Worm (Caenorhabditis elegans) whole organism, L1 larva: ENCODE data around the gene ZC449.4.
A peak's percentile ranks its signal among the peaks of the same experiment; 100 is the strongest.

Source experiments
- Y116A8C.19 ChIP-seq: sonication (generic microtip); optimal IDR thresholded peaks from 2 replicates; lab custom pipeline; 2016; ENCODE audit warnings: missing compliant biosample characterization, missing genetic modification characterization, borderline replicate concordance
- aha-1 ChIP-seq: fragments of 150-350 bp; optimal IDR thresholded peaks from 2 replicates; lab custom pipeline; 2014; ENCODE audit warnings: missing biosample characterization, missing genetic modification characterization
- blmp-1 ChIP-seq: fragments of 150-350 bp; optimal IDR thresholded peaks from 2 replicates; lab custom pipeline; 2014; ENCODE audit warnings: missing biosample characterization, missing genetic modification characterization
- ceh-82 ChIP-seq, 3 experiments: fragments of 150-350 bp in 1 of 3; sonication (generic microtip) in 2 of 3; optimal IDR thresholded peaks; 2 replicates each; lab custom pipeline; 2014 to 2017; ENCODE audit warnings: missing biosample characterization in 3 of 3, missing genetic modification characterization in 3 of 3
- ces-1 ChIP-seq: fragments of 150-350 bp; optimal IDR thresholded peaks from 2 replicates; lab custom pipeline; 2014; ENCODE audit warnings: missing biosample characterization, missing genetic modification reagents, missing genetic modification characterization
- efl-1 ChIP-seq, 4 experiments: fragments of 150-350 bp; optimal IDR thresholded peaks in 3 of 4; peaks in 1 of 4; 1 replicate in 1 of 4; 2 replicates in 3 of 4; lab custom pipeline; 2014; ENCODE audit warnings: missing biosample characterization in 2 of 4, missing genetic modification characterization in 2 of 4, missing genetic modification reagents in 2 of 4
- elt-2 ChIP-seq: sonication (generic microtip); optimal IDR thresholded peaks from 2 replicates; lab custom pipeline; 2016; ENCODE audit warnings: missing genetic modification characterization, mild to moderate bottlenecking, inconsistent platforms, missing compliant biosample characterization, missing genetic modification reagents
- elt-3 ChIP-seq, 6 experiments: fragments of 150-350 bp in 1 of 6; sonication (generic microtip); optimal IDR thresholded peaks; 2 replicates each; lab custom pipeline; 2017 to 2018; ENCODE audit warnings: missing biosample characterization in 6 of 6, missing genetic modification characterization in 6 of 6, inconsistent platforms in 1 of 6
- fos-1 ChIP-seq: fragments of 150-350 bp; optimal IDR thresholded peaks from 2 replicates; lab custom pipeline; 2014; ENCODE audit warnings: missing biosample characterization, missing genetic modification characterization
- grh-1 ChIP-seq: fragments of 200-800 bp; sonication (Bioruptor generic); IDR thresholded peaks from 2 replicates; pipeline ENCODE4 v1.3.6; 2022; ENCODE audit warnings: missing genetic modification reagents, missing genetic modification characterization, missing compliant biosample characterization
- hpl-2 ChIP-seq: fragments of 150-350 bp; optimal IDR thresholded peaks from 2 replicates; lab custom pipeline; 2014; ENCODE audit warnings: missing biosample characterization, missing genetic modification reagents, missing genetic modification characterization
- isw-1 ChIP-seq: fragments of 200-800 bp; sonication (Bioruptor generic); IDR thresholded peaks from 2 replicates; pipeline ENCODE4 v1.3.6; 2022; ENCODE audit warnings: missing genetic modification characterization, missing compliant biosample characterization
- jun-1 ChIP-seq: fragments of 150-350 bp; optimal IDR thresholded peaks from 2 replicates; lab custom pipeline; 2014; ENCODE audit warnings: missing biosample characterization, missing genetic modification reagents, missing genetic modification characterization
- lin-14 ChIP-seq: fragments of 200-800 bp; sonication (Bioruptor generic); optimal IDR thresholded peaks from 2 replicates; lab custom pipeline; 2018; ENCODE audit warnings: mild to moderate bottlenecking, missing genetic modification characterization, moderate library complexity, missing compliant biosample characterization
- lin-35 ChIP-seq, 2 experiments: fragments of 150-350 bp; optimal IDR thresholded peaks; 2 replicates each; lab custom pipeline; 2014; ENCODE audit warnings: missing biosample characterization in 2 of 2, missing genetic modification characterization in 2 of 2, missing genetic modification reagents in 2 of 2
- lin-39 ChIP-seq: fragments of 150-350 bp; optimal IDR thresholded peaks from 2 replicates; lab custom pipeline; 2014; ENCODE audit warnings: missing biosample characterization, missing genetic modification reagents, missing genetic modification characterization
- lsy-2 ChIP-seq, 2 experiments: fragments of 150-350 bp; optimal IDR thresholded peaks; 2 replicates each; lab custom pipeline; 2014; ENCODE audit warnings: missing biosample characterization in 2 of 2, missing genetic modification characterization in 2 of 2
- mdl-1 ChIP-seq, 2 experiments: fragments of 150-350 bp; optimal IDR thresholded peaks; 2 replicates each; lab custom pipeline; 2014 to 2017; ENCODE audit warnings: missing biosample characterization in 2 of 2, missing genetic modification characterization in 2 of 2, inconsistent platforms in 1 of 2
- mef-2 ChIP-seq: fragments of 150-350 bp; optimal IDR thresholded peaks from 2 replicates; lab custom pipeline; 2014; ENCODE audit warnings: missing biosample characterization, missing genetic modification characterization
- mep-1 ChIP-seq: fragments of 150-350 bp; optimal IDR thresholded peaks from 2 replicates; lab custom pipeline; 2014; ENCODE audit warnings: missing biosample characterization, missing genetic modification characterization
- nhr-19 ChIP-seq: fragments of 200-800 bp; sonication (Bioruptor generic); conservative IDR thresholded peaks from 2 replicates; pipeline ENCODE4 v1.3.6; 2022; ENCODE audit warnings: missing genetic modification characterization, missing compliant biosample characterization
- nhr-20 ChIP-seq: sonication (generic microtip); optimal IDR thresholded peaks from 2 replicates; lab custom pipeline; 2016; ENCODE audit warnings: mild to moderate bottlenecking, missing genetic modification characterization, missing compliant biosample characterization
- nhr-237 ChIP-seq: fragments of 150-350 bp; optimal IDR thresholded peaks from 2 replicates; lab custom pipeline; 2014; ENCODE audit warnings: missing biosample characterization, missing genetic modification characterization
- nhr-47 ChIP-seq: sonication (generic microtip); optimal IDR thresholded peaks from 2 replicates; lab custom pipeline; 2016; ENCODE audit warnings: mild to moderate bottlenecking, missing genetic modification characterization, moderate library complexity, missing compliant biosample characterization
- nhr-71 ChIP-seq: sonication (generic microtip); optimal IDR thresholded peaks from 2 replicates; lab custom pipeline; 2016; ENCODE audit warnings: mild to moderate bottlenecking, missing genetic modification characterization, moderate library complexity, missing compliant biosample characterization
- nhr-76 ChIP-seq: sonication (generic microtip); optimal IDR thresholded peaks from 2 replicates; lab custom pipeline; 2017; ENCODE audit warnings: missing biosample characterization, missing genetic modification characterization
- nhr-85 ChIP-seq: sonication (generic microtip); peaks from one replicate; lab custom pipeline; 2016; ENCODE audit warnings: missing genetic modification characterization, inconsistent platforms, missing compliant biosample characterization
- nhr-90 ChIP-seq: sonication (generic microtip); optimal IDR thresholded peaks from 2 replicates; lab custom pipeline; 2016; ENCODE audit warnings: mild to moderate bottlenecking, missing genetic modification characterization, missing compliant biosample characterization; ENCODE audit not compliant: poor library complexity
- skn-1 ChIP-seq: fragments of 150-350 bp; optimal IDR thresholded peaks from 2 replicates; lab custom pipeline; 2014; ENCODE audit warnings: missing biosample characterization, missing genetic modification characterization
- snu-23 ChIP-seq: sonication (generic microtip); optimal IDR thresholded peaks from 2 replicates; lab custom pipeline; 2016; ENCODE audit warnings: missing genetic modification characterization, missing compliant biosample characterization
- sptf-1 ChIP-seq: fragments of 150-350 bp; optimal IDR thresholded peaks from 2 replicates; lab custom pipeline; 2014; ENCODE audit warnings: missing biosample characterization, missing genetic modification characterization
- sup-37 ChIP-seq: fragments of 200-800 bp; sonication (Bioruptor generic); optimal IDR thresholded peaks from 2 replicates; lab custom pipeline; 2018; ENCODE audit warnings: mild to moderate bottlenecking, missing genetic modification characterization, missing compliant biosample characterization
- swsn-7 ChIP-seq: sonication (generic microtip); optimal IDR thresholded peaks from 2 replicates; lab custom pipeline; 2016; ENCODE audit warnings: missing genetic modification characterization, missing compliant biosample characterization
- tbx-2 ChIP-seq: sonication (generic microtip); optimal IDR thresholded peaks from 2 replicates; lab custom pipeline; 2016; ENCODE audit warnings: missing genetic modification characterization, missing compliant biosample characterization
- unc-130 ChIP-seq: fragments of 150-350 bp; optimal IDR thresholded peaks from 2 replicates; lab custom pipeline; 2017; ENCODE audit warnings: missing biosample characterization, missing genetic modification characterization, inconsistent platforms
- unc-30 ChIP-seq: sonication (generic microtip); optimal IDR thresholded peaks from 2 replicates; lab custom pipeline; 2017; ENCODE audit warnings: missing biosample characterization, missing genetic modification characterization
- unc-62 ChIP-seq: fragments of 150-350 bp; optimal IDR thresholded peaks from 2 replicates; lab custom pipeline; 2014; ENCODE audit warnings: missing biosample characterization, missing genetic modification reagents, missing genetic modification characterization
- vab-15 ChIP-seq: sonication (generic microtip); optimal IDR thresholded peaks from 2 replicates; lab custom pipeline; 2017; ENCODE audit warnings: missing genotype, mild to moderate bottlenecking, missing genetic modification characterization, missing compliant biosample characterization
- xbp-1 ChIP-seq: sonication (generic microtip); optimal IDR thresholded peaks from 2 replicates; lab custom pipeline; 2016; ENCODE audit warnings: missing genetic modification characterization, missing compliant biosample characterization
- zag-1 ChIP-seq: fragments of 150-350 bp; optimal IDR thresholded peaks from 2 replicates; lab custom pipeline; 2014; ENCODE audit warnings: missing biosample characterization, missing genetic modification characterization
- ztf-11 ChIP-seq, 2 experiments: sonication (generic microtip); optimal IDR thresholded peaks; 2 replicates each; lab custom pipeline; 2016 to 2017; ENCODE audit warnings: missing genetic modification characterization in 2 of 2, missing biosample characterization in 1 of 2, missing compliant biosample characterization in 1 of 2

The ZC449.4 gene

ce11 chrX:5033868-5034267 lies at the start of gene ZC449.4:
ZC449.4 (minus strand) TSS chrX:5033968.
- no peak for TF ChIP-seq lin-35 (GFP tag; optimal IDR thresholded peaks at IDR 0.05; lab: Kevin White, UChicago)
- no peak for TF ChIP-seq zag-1
- no peak for TF ChIP-seq fos-1 (tag; lab: Kevin White, UChicago)
- no peak for TF ChIP-seq swsn-7 (tag; lab: Kevin White, UChicago)
- TF ChIP-seq mep-1: no peak
- no peak for TF ChIP-seq nhr-19 (GFP tag; lab: Robert Waterston, UW)
- no peak for TF ChIP-seq ztf-11 (tag; optimal IDR thresholded peaks at IDR 0.05; lab: Kevin White, UChicago)
- no peak for TF ChIP-seq lsy-2 (tag; optimal IDR thresholded peaks at IDR 0.05; lab: Kevin White, UChicago)
- no peak for TF ChIP-seq jun-1 (tag; lab: Kevin White, UChicago)
- TF ChIP-seq skn-1 (tag; lab: Kevin White, UChicago): no peak
- TF ChIP-seq nhr-237 (tag; lab: Kevin White, UChicago): no peak
- no peak for TF ChIP-seq mef-2 (tag; lab: Kevin White, UChicago)
- TF ChIP-seq nhr-76 (tag; lab: Kevin White, UChicago): no peak
- TF ChIP-seq vab-15 (tag; lab: Kevin White, UChicago): no peak
- TF ChIP-seq nhr-20 (tag; lab: Kevin White, UChicago): no peak
- no peak for TF ChIP-seq elt-3 (tag; optimal IDR thresholded peaks at IDR 0.05; lab: Kevin White, UChicago)

- TF ChIP-seq lsy-2 (tag; optimal IDR thresholded peaks at IDR 0.05; lab: Kevin White, UChicago): peak in 1 of 2 experiments; percentile 51
- TF ChIP-seq lin-35 (GFP tag; optimal IDR thresholded peaks at IDR 0.05; lab: Kevin White, UChicago): peak in 1 of 2 experiments; percentile 12
- no peak for TF ChIP-seq ztf-11 (tag; optimal IDR thresholded peaks at IDR 0.05; lab: Kevin White, UChicago)
- TF ChIP-seq isw-1 (GFP tag; lab: Robert Waterston, UW): no peak
- no peak for TF ChIP-seq skn-1 (tag; lab: Kevin White, UChicago)
- peak; percentile 42 for TF ChIP-seq snu-23 (GFP tag; lab: Kevin White, UChicago)
- peak; percentile 2 for TF ChIP-seq xbp-1 (tag; lab: Kevin White, UChicago)
- peak; percentile 33 for TF ChIP-seq tbx-2 (tag; lab: Kevin White, UChicago)
- peak; percentile 82 for TF ChIP-seq grh-1 (GFP tag; lab: Robert Waterston, UW)
- peak; percentile 46 for TF ChIP-seq nhr-71
- peak; percentile 3 for TF ChIP-seq mep-1
- TF ChIP-seq unc-130 (tag; lab: Kevin White, UChicago): peak; percentile 27
- TF ChIP-seq blmp-1 (tag; lab: Kevin White, UChicago): peak; percentile 53
- peak; percentile 62 for TF ChIP-seq nhr-20 (tag; lab: Kevin White, UChicago)
- no peak for TF ChIP-seq lin-39 (tag; lab: Kevin White, UChicago)
- TF ChIP-seq elt-3 (tag; optimal IDR thresholded peaks at IDR 0.05; lab: Kevin White, UChicago): peak in 5 of 6 experiments; percentile 44 to 90 (median 68)
- TF ChIP-seq swsn-7 (tag; lab: Kevin White, UChicago): no peak
- peak; percentile 40 for TF ChIP-seq vab-15 (tag; lab: Kevin White, UChicago)
- no peak for TF ChIP-seq hpl-2 (GFP tag; lab: Kevin White, UChicago)
- TF ChIP-seq unc-62 (GFP tag; lab: Kevin White, UChicago): no peak
- TF ChIP-seq mdl-1 (tag; optimal IDR thresholded peaks at IDR 0.05; lab: Kevin White, UChicago): peak in 1 of 2 experiments; percentile 24
- peak; percentile 68 for TF ChIP-seq lin-14 (GFP tag; lab: Kevin White, UChicago)
- TF ChIP-seq fos-1 (tag; lab: Kevin White, UChicago): no peak
- peak; percentile 22 for TF ChIP-seq nhr-90 (tag; lab: Kevin White, UChicago)
- TF ChIP-seq nhr-85: peak; percentile 95
These were observed 45.5 kb upstream of the ZC449.4 start for ce11 chrX:5079297-5079696.

- TF ChIP-seq nhr-47 (tag; lab: Kevin White, UChicago) (peak; percentile 26), vab-15 (tag; lab: Kevin White, UChicago) (no peak), ces-1 (GFP tag; lab: Kevin White, UChicago) (no peak), nhr-90 (tag; lab: Kevin White, UChicago) (peak; percentile 50), snu-23 (GFP tag; lab: Kevin White, UChicago) (peak; percentile 44), nhr-19 (GFP tag; lab: Robert Waterston, UW) (0 out of 2 replicates have a peak, but pooled peaks have one; percentile 10), lin-14 (GFP tag; lab: Kevin White, UChicago) (peak; percentile 80), nhr-85 (peak; percentile 79), mdl-1 (tag; optimal IDR thresholded peaks at IDR 0.05; lab: Kevin White, UChicago) (peak in 1 of 2 experiments; percentile 52), ceh-82 (tag; optimal IDR thresholded peaks at IDR 0.05; lab: Kevin White, UChicago) (peak in 1 of 3 experiments; percentile 2), sptf-1 (tag; lab: Kevin White, UChicago) (no peak), Y116A8C.19 (tag; lab: Kevin White, UChicago) (no peak), elt-3 (tag; optimal IDR thresholded peaks at IDR 0.05; lab: Kevin White, UChicago) (peak in 5 of 6 experiments; percentile 8 to 71 (median 51)), lin-35 (GFP tag; optimal IDR thresholded peaks at IDR 0.05; lab: Kevin White, UChicago) (no peak), nhr-20 (tag; lab: Kevin White, UChicago) (peak; percentile 66), nhr-71 (peak; percentile 57), blmp-1 (tag; lab: Kevin White, UChicago) (peak; percentile 10), tbx-2 (tag; lab: Kevin White, UChicago) (peak; percentile 37), nhr-237 (tag; lab: Kevin White, UChicago) (peak; percentile 33), unc-30 (tag; lab: Kevin White, UChicago) (no peak), zag-1 (no peak), sup-37 (GFP tag; lab: Kevin White, UChicago) (no peak), efl-1 (optimal IDR thresholded peaks at IDR 0.05; lab: Kevin White, UChicago) (no peak), efl-1 (GFP tag; optimal IDR thresholded peaks at IDR 0.05 in 1 of 2; lab: Kevin White, UChicago) (peak in 1 of 2 experiments; percentile 71), grh-1 (GFP tag; lab: Robert Waterston, UW) (0 out of 2 replicates have a peak, but pooled peaks have one; percentile 15), aha-1 (tag; lab: Kevin White, UChicago) (no peak), elt-2 (tag; lab: Kevin White, UChicago) (peak; percentile 66)
These were observed 44.1 kb upstream of the ZC449.4 start, which contains the start of gene cal-5 for ce11 chrX:5077696-5078343. cal-5 (minus strand) TSS chrX:5077961.
